Fruit fly (Drosophila melanogaster) whole organism, adult: ENCODE results near the gene CG14131.

Source experiments
- CG11617 ChIP-seq: fragments of 200-800 bp; sonication (Bioruptor generic); optimal IDR thresholded peaks from 2 replicates; lab custom pipeline; 2017; ENCODE audit warnings: mild to moderate bottlenecking, missing biosample characterization, missing genetic modification reagents, missing genetic modification characterization
- CG14711 ChIP-seq: fragments of 200-800 bp; sonication (Bioruptor generic); optimal IDR thresholded peaks from 2 replicates; lab custom pipeline; 2018; ENCODE audit warnings: missing biosample characterization, mild to moderate bottlenecking, missing genetic modification characterization, moderate library complexity
- CG1620 ChIP-seq: fragments of 200-800 bp; sonication (Bioruptor generic); optimal IDR thresholded peaks from 2 replicates; lab custom pipeline; 2016; ENCODE audit warnings: missing biosample characterization, missing genetic modification characterization
- CG33017 ChIP-seq: fragments of 200-800 bp; sonication (Bioruptor generic); optimal IDR thresholded peaks from 2 replicates; lab custom pipeline; 2018; ENCODE audit warnings: missing biosample characterization, mild to moderate bottlenecking, missing genetic modification characterization, moderate library complexity
- CG7045 ChIP-seq: fragments of 200-800 bp; sonication (Bioruptor generic); optimal IDR thresholded peaks from 2 replicates; lab custom pipeline; 2017; ENCODE audit warnings: missing biosample characterization, mild to moderate bottlenecking, missing genetic modification characterization
- Clk ChIP-seq: fragments of 200-800 bp; sonication (Bioruptor generic); optimal IDR thresholded peaks from 2 replicates; lab custom pipeline; 2017; ENCODE audit warnings: missing biosample characterization, missing genetic modification characterization
- Crg-1 ChIP-seq: fragments of 200-800 bp; sonication (Bioruptor generic); optimal IDR thresholded peaks from 2 replicates; lab custom pipeline; 2016; ENCODE audit warnings: missing biosample characterization, missing genetic modification characterization
- Mnt ChIP-seq: fragments of 200-800 bp; sonication (Bioruptor generic); optimal IDR thresholded peaks from 2 replicates; lab custom pipeline; 2016; ENCODE audit warnings: missing biosample characterization, mild to moderate bottlenecking, missing genetic modification characterization
- bab1 ChIP-seq: fragments of 200-800 bp; sonication (Bioruptor generic); optimal IDR thresholded peaks from 3 replicates; lab custom pipeline; 2019; ENCODE audit warnings: missing biosample characterization, mild to moderate bottlenecking, missing genetic modification characterization, moderate library complexity
- cic ChIP-seq: fragments of 200-800 bp; sonication (Bioruptor generic); optimal IDR thresholded peaks from 2 replicates; lab custom pipeline; 2017; ENCODE audit warnings: missing biosample characterization, mild to moderate bottlenecking, missing genetic modification characterization, moderate library complexity
- pad ChIP-seq: fragments of 200-800 bp; sonication (Bioruptor generic); optimal IDR thresholded peaks from 3 replicates; lab custom pipeline; 2017; ENCODE audit warnings: missing biosample characterization, missing genetic modification characterization, mild to moderate bottlenecking, moderate library complexity, missing genetic modification reagents
- tj ChIP-seq: fragments of 200-800 bp; sonication (Bioruptor generic); optimal IDR thresholded peaks from 3 replicates; lab custom pipeline; 2017; ENCODE audit warnings: missing biosample characterization, mild to moderate bottlenecking, missing genetic modification characterization, moderate library complexity

DNA sequence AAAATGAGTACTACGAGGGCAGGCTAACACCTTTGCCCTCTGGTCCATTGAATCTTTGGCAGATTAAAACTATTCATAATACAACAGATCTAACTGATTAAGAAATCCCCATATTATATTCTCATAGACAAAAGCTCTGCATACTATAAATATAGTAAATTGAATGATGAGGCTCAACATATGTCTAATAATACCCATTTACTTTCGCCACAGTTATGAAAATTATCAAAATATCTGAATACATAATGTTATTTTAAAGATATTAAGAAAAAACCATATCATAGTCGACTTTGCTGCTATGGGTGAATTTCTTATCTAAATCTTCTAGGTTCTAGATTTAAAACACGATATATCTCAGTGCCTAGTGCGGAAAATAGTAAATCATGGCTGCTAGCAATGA, 45.0 kb upstream of the CG14131 start, which contains the start of gene CG32087:
- no peak for TF ChIP-seq Clk (GFP tag; lab: Kevin White, UChicago)
- no peak for TF ChIP-seq CG7045 (GFP tag; lab: Kevin White, UChicago)
- no peak for TF ChIP-seq CG14711 (tag; lab: Kevin White, UChicago)
- no peak for TF ChIP-seq Mnt (GFP tag; lab: Kevin White, UChicago)
- no peak for TF ChIP-seq bab1 (GFP tag; lab: Kevin White, UChicago)
- TF ChIP-seq CG33017 (tag; lab: Kevin White, UChicago): no peak
- no peak for TF ChIP-seq tj
- no peak for TF ChIP-seq CG11617 (GFP tag; lab: Kevin White, UChicago)
- no peak for TF ChIP-seq Crg-1 (GFP tag; lab: Kevin White, UChicago)
- no peak for TF ChIP-seq CG1620 (GFP tag; lab: Kevin White, UChicago)
- TF ChIP-seq cic (GFP tag; lab: Kevin White, UChicago): no peak
- no peak for TF ChIP-seq pad (GFP tag; lab: Kevin White, UChicago)
